Worm (Caenorhabditis elegans) whole organism, L4 larva: ENCODE measurements around the gene C18H7.7.

Source experiments
- ZK337.2 ChIP-seq: fragments of 200-800 bp; sonication (Bioruptor generic); IDR thresholded peaks from 2 replicates; pipeline ENCODE4 v1.3.6; 2022; ENCODE audit warnings: missing genetic modification reagents, missing genetic modification characterization, missing compliant biosample characterization
- ceh-20 ChIP-seq: fragments of 200-800 bp; sonication (Bioruptor generic); IDR thresholded peaks from 2 replicates; pipeline ENCODE4 v1.3.6; 2022; ENCODE audit warnings: missing genetic modification reagents, missing genetic modification characterization, missing compliant biosample characterization
- mes-2 ChIP-seq: sonication (generic microtip); optimal IDR thresholded peaks from 2 replicates; lab custom pipeline; 2016; ENCODE audit warnings: missing genotype, mild to moderate bottlenecking, missing genetic modification characterization, missing compliant biosample characterization; ENCODE audit not compliant: poor library complexity, severe bottlenecking
- nhr-11 ChIP-seq: fragments of 150-350 bp; optimal IDR thresholded peaks from 2 replicates; lab custom pipeline; 2014; ENCODE audit warnings: missing biosample characterization, missing genetic modification characterization
- nhr-28 ChIP-seq: fragments of 150-350 bp; optimal IDR thresholded peaks from 2 replicates; lab custom pipeline; 2014; ENCODE audit warnings: missing biosample characterization, missing genetic modification characterization
- unc-62 ChIP-seq, 3 experiments: fragments of 150-350 bp in 1 of 3; sonication (generic microtip); optimal IDR thresholded peaks in 2 of 3; peaks in 1 of 3; 1 replicate in 1 of 3; 2 replicates in 2 of 3; lab custom pipeline; 2014 to 2017; ENCODE audit warnings: missing biosample characterization in 3 of 3, missing genetic modification characterization in 3 of 3, missing genetic modification reagents in 3 of 3, missing genotype in 1 of 3

DNA sequence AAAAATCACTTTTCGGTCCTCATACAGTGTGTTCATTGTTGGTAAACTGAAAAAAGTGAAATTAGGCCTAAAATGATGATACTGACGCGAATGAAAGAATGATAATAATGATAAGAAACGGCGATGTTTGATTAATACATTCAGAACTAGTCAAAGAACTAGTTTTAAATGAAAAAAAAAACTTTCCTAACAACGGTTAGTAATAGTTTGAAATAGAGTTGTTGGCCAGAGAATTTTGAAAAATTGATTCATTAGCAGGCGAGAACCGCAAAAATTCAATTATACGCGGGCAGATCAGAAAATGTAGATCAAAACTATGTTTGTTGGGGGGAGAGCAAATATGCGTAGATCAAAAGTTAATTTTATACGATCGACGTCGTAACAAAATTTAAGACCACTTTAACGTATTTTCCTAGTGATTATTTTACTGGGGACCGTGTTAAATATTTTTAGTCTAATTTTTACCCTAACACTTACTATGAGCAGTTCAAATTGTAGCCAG lies 25.3 kb downstream of the C18H7.7 start, which contains the start of gene F56A11.5:
- no peak for TF ChIP-seq nhr-28
- TF ChIP-seq ZK337.2 = no peak
- no peak for TF ChIP-seq unc-62 (GFP tag; optimal IDR thresholded peaks at IDR 0.05 in 1 of 2; lab: Kevin White, UChicago)
- no peak for TF ChIP-seq unc-62 (tag; optimal IDR thresholded peaks at IDR 0.05; lab: Kevin White, UChicago)
- no peak for TF ChIP-seq nhr-11
- no peak for TF ChIP-seq mes-2 (tag; lab: Kevin White, UChicago)
- no peak for TF ChIP-seq ceh-20 (GFP tag; lab: Robert Waterston, UW)
